Worm (Caenorhabditis elegans) whole organism, L2 larva: ENCODE measurements around the gene nhr-97.

Experiments
- ama-1 ChIP-seq: fragments of 150-350 bp; optimal IDR thresholded peaks from 2 replicates; lab custom pipeline; 2018; ENCODE audit warnings: inconsistent platforms
- ceh-82 ChIP-seq: fragments of 150-350 bp; optimal IDR thresholded peaks from 2 replicates; lab custom pipeline; 2014; ENCODE audit warnings: missing biosample characterization, missing genetic modification characterization
- dmd-4 ChIP-seq: sonication (generic microtip); optimal IDR thresholded peaks from 2 replicates; lab custom pipeline; 2017; ENCODE audit warnings: missing biosample characterization, missing genetic modification characterization
- elt-1 ChIP-seq: fragments of 150-350 bp; optimal IDR thresholded peaks from 2 replicates; lab custom pipeline; 2014; ENCODE audit warnings: missing biosample characterization, missing genetic modification characterization
- lin-11 ChIP-seq: fragments of 150-350 bp; sonication (generic microtip); optimal IDR thresholded peaks from 2 replicates; lab custom pipeline; 2014; ENCODE audit warnings: missing biosample characterization, missing genetic modification characterization, inconsistent platforms, mixed read lengths
- nhr-11 ChIP-seq: fragments of 150-350 bp; optimal IDR thresholded peaks from 2 replicates; lab custom pipeline; 2014; ENCODE audit warnings: missing biosample characterization, missing genetic modification characterization
- nhr-12 ChIP-seq: fragments of 150-350 bp; optimal IDR thresholded peaks from 2 replicates; lab custom pipeline; 2014; ENCODE audit warnings: missing biosample characterization, missing genetic modification characterization
- unc-62 ChIP-seq: fragments of 150-350 bp; optimal IDR thresholded peaks from 2 replicates; lab custom pipeline; 2014; ENCODE audit warnings: missing biosample characterization, missing genetic modification reagents, missing genetic modification characterization
- zag-1 ChIP-seq: fragments of 150-350 bp; optimal IDR thresholded peaks from 2 replicates; lab custom pipeline; 2014; ENCODE audit warnings: missing biosample characterization, missing genetic modification characterization

DNA sequence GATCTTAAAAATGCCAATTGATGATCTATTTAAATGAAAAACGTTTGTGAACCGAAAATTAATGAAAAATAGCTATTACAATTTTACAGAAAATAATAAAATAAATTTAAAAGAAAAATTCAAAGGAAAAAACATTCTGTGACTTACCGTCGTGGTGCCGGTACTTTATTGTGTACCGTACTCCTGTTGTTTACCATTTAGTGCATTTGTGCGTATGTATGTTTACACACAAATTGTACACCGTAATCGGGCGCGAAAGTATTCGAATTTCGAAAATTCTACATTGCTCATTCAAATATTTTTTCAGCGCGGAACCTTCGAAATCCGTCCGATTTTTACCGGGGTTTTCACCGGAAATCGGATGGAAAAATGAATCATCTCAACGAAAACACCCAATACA lies 20.6 kb downstream of the nhr-97 start, which contains the start of gene T13F2.6:
- TF ChIP-seq nhr-12 (tag; lab: Kevin White, UChicago) (no peak), dmd-4 (tag; lab: Kevin White, UChicago) (no peak), ama-1 (no peak), elt-1 (tag; lab: Kevin White, UChicago) (no peak), ceh-82 (tag; lab: Kevin White, UChicago) (no peak), zag-1 (no peak), lin-11 (tag; lab: Kevin White, UChicago) (no peak), nhr-11 (tag; lab: Kevin White, UChicago) (no peak), unc-62 (GFP tag; lab: Kevin White, UChicago) (no peak)
